Fruit fly (Drosophila melanogaster) whole organism, embryonic: ENCODE data around the gene nAChRalpha7.
A peak's percentile ranks its signal among the peaks of the same experiment; 100 is the strongest.

Experiments used
- CG10147 ChIP-seq: fragments of 200-800 bp; sonication (Bioruptor generic); optimal IDR thresholded peaks from 2 replicates; lab custom pipeline; 2019; ENCODE audit warnings: missing biosample characterization, mild to moderate bottlenecking, missing genetic modification characterization, moderate library complexity
- CG10209 ChIP-seq: fragments of 200-800 bp; sonication (Bioruptor generic); optimal IDR thresholded peaks from 3 replicates; lab custom pipeline; 2017; ENCODE audit warnings: missing biosample characterization, mild to moderate bottlenecking, missing genetic modification characterization, missing genetic modification reagents
- CG1024 ChIP-seq: fragments of 200-800 bp; sonication (Bioruptor generic); IDR thresholded peaks from 2 replicates; pipeline ENCODE4 v1.3.6; 2022; ENCODE audit warnings: missing biosample characterization, missing genetic modification characterization
- CG10431 ChIP-seq: fragments of 200-800 bp; sonication (Bioruptor generic); optimal IDR thresholded peaks from 3 replicates; lab custom pipeline; 2018; ENCODE audit warnings: missing biosample characterization, mild to moderate bottlenecking, missing genetic modification characterization
- CG10543 ChIP-seq: fragments of 200-800 bp; sonication (Bioruptor generic); optimal IDR thresholded peaks from 3 replicates; lab custom pipeline; 2017; ENCODE audit warnings: missing biosample characterization, mild to moderate bottlenecking, missing genetic modification characterization, moderate library complexity
- CG10959 ChIP-seq: fragments of 200-800 bp; sonication (Bioruptor generic); IDR thresholded peaks from 2 replicates; pipeline ENCODE4 v1.3.6; 2022; ENCODE audit warnings: missing biosample characterization, missing genetic modification characterization
- CG10979 ChIP-seq: fragments of 200-800 bp; sonication (Bioruptor generic); optimal IDR thresholded peaks from 2 replicates; lab custom pipeline; 2018; ENCODE audit warnings: missing biosample characterization, mild to moderate bottlenecking, missing genetic modification characterization, moderate library complexity
- CG13424 ChIP-seq: fragments of 200-800 bp; sonication (Bioruptor generic); optimal IDR thresholded peaks from 2 replicates; lab custom pipeline; 2019; ENCODE audit warnings: missing biosample characterization, mild to moderate bottlenecking, missing genetic modification characterization, moderate library complexity
- CG13775 ChIP-seq: fragments of 200-800 bp; sonication (Bioruptor generic); optimal IDR thresholded peaks from 3 replicates; lab custom pipeline; 2017; ENCODE audit warnings: missing biosample characterization, mild to moderate bottlenecking, missing genetic modification characterization
- CG15073 ChIP-seq: fragments of 200-800 bp; sonication (Bioruptor generic); optimal IDR thresholded peaks from 2 replicates; lab custom pipeline; 2016; ENCODE audit warnings: missing biosample characterization, missing genetic modification characterization
- CG17612 ChIP-seq: fragments of 200-800 bp; sonication (Bioruptor generic); IDR thresholded peaks from 2 replicates; pipeline ENCODE4 v1.3.6; 2022; ENCODE audit warnings: missing biosample characterization, missing genetic modification characterization
- CG2116 ChIP-seq: fragments of 200-800 bp; sonication (Bioruptor generic); optimal IDR thresholded peaks from 3 replicates; lab custom pipeline; 2018; ENCODE audit warnings: missing biosample characterization, mild to moderate bottlenecking, missing genetic modification characterization
- CG33213 ChIP-seq: fragments of 200-800 bp; sonication (Bioruptor generic); optimal IDR thresholded peaks from 3 replicates; lab custom pipeline; 2016; ENCODE audit warnings: missing biosample characterization, missing genetic modification characterization
- CG5245 ChIP-seq: fragments of 200-800 bp; sonication (Bioruptor generic); optimal IDR thresholded peaks from 3 replicates; lab custom pipeline; 2016; ENCODE audit warnings: missing biosample characterization, missing genetic modification characterization
- CG6654 ChIP-seq: fragments of 200-800 bp; sonication (Bioruptor generic); optimal IDR thresholded peaks from 2 replicates; lab custom pipeline; 2017; ENCODE audit warnings: missing biosample characterization, mild to moderate bottlenecking, missing genetic modification characterization
- CG8281 ChIP-seq: fragments of 200-800 bp; sonication (Bioruptor generic); optimal IDR thresholded peaks from 2 replicates; lab custom pipeline; 2018; ENCODE audit warnings: missing biosample characterization, mild to moderate bottlenecking, missing genetic modification characterization, moderate library complexity
- CG8388 ChIP-seq: fragments of 200-800 bp; sonication (Bioruptor generic); optimal IDR thresholded peaks from 2 replicates; lab custom pipeline; 2019; ENCODE audit warnings: missing biosample characterization, mild to moderate bottlenecking, missing genetic modification characterization, moderate library complexity
- CG8924 ChIP-seq: fragments of 200-800 bp; optimal IDR thresholded peaks from 3 replicates; lab custom pipeline; 2019; ENCODE audit warnings: missing biosample characterization, mild to moderate bottlenecking, missing genetic modification characterization, moderate library complexity
- Dref ChIP-seq: fragments of 200-800 bp; sonication (Bioruptor generic); IDR thresholded peaks from 2 replicates; pipeline ENCODE4 v1.3.6; 2022; ENCODE audit warnings: missing biosample characterization, missing genetic modification characterization
- Fer3 ChIP-seq: fragments of 200-800 bp; sonication (Bioruptor generic); optimal IDR thresholded peaks from 2 replicates; lab custom pipeline; 2018; ENCODE audit warnings: missing biosample characterization, mild to moderate bottlenecking, missing genetic modification characterization, moderate library complexity
- Hr39 ChIP-seq: fragments of >200 bp; optimal IDR thresholded peaks from 2 replicates; lab custom pipeline; 2017
- Jarid2 ChIP-seq: fragments of 200-800 bp; sonication (Bioruptor generic); optimal IDR thresholded peaks from 3 replicates; lab custom pipeline; 2017; ENCODE audit warnings: mild to moderate bottlenecking, missing biosample characterization, missing genetic modification reagents, missing genetic modification characterization
- Lpt ChIP-seq: fragments of >200 bp; optimal IDR thresholded peaks from 2 replicates; lab custom pipeline; 2018; ENCODE audit warnings: missing biosample characterization, missing genetic modification characterization
- Mad ChIP-seq: fragments of 200-800 bp; sonication (Bioruptor generic); optimal IDR thresholded peaks from 2 replicates; lab custom pipeline; 2016; ENCODE audit warnings: missing biosample characterization, missing genetic modification characterization
- Mrtf ChIP-seq: fragments of 200-800 bp; sonication (Bioruptor generic); IDR thresholded peaks from 3 replicates; pipeline ENCODE4 v1.3.6; 2022; ENCODE audit warnings: missing biosample characterization, missing genetic modification characterization
- Myb ChIP-seq: fragments of 200-800 bp; sonication (Bioruptor generic); optimal IDR thresholded peaks from 2 replicates; lab custom pipeline; 2016; ENCODE audit warnings: missing biosample characterization, missing genetic modification characterization
- NK7.1 ChIP-seq: fragments of 200-800 bp; sonication (Bioruptor generic); optimal IDR thresholded peaks from 3 replicates; lab custom pipeline; 2016; ENCODE audit warnings: missing biosample characterization, missing genetic modification characterization
- Nf-YC ChIP-seq: fragments of 200-800 bp; optimal IDR thresholded peaks from 3 replicates; lab custom pipeline; 2019; ENCODE audit warnings: missing biosample characterization, mild to moderate bottlenecking, missing genetic modification characterization, moderate library complexity
- Sin3A ChIP-seq: fragments of >200 bp; optimal IDR thresholded peaks from 2 replicates; lab custom pipeline; 2018
- Sox102F ChIP-seq: fragments of 200-800 bp; sonication (Bioruptor generic); optimal IDR thresholded peaks from 2 replicates; lab custom pipeline; 2018; ENCODE audit warnings: missing biosample characterization, mild to moderate bottlenecking, missing genetic modification characterization, moderate library complexity
- TFAM ChIP-seq: fragments of 200-800 bp; sonication (Bioruptor generic); optimal IDR thresholded peaks from 2 replicates; lab custom pipeline; 2017; ENCODE audit warnings: missing biosample characterization, missing genetic modification characterization, inconsistent platforms
- Usf ChIP-seq: fragments of 200-800 bp; sonication (Bioruptor generic); optimal IDR thresholded peaks from 2 replicates; lab custom pipeline; 2017; ENCODE audit warnings: missing genotype, missing biosample characterization, missing genetic modification characterization
- ac ChIP-seq: fragments of 200-800 bp; sonication (Bioruptor generic); optimal IDR thresholded peaks from 3 replicates; lab custom pipeline; 2017; ENCODE audit warnings: missing biosample characterization, mild to moderate bottlenecking, missing genetic modification characterization
- cg ChIP-seq: fragments of 200-800 bp; sonication (Bioruptor generic); optimal IDR thresholded peaks from 3 replicates; lab custom pipeline; 2019; ENCODE audit warnings: missing biosample characterization, mild to moderate bottlenecking, missing genetic modification characterization, moderate library complexity
- crol ChIP-seq: fragments of 200-800 bp; sonication (Bioruptor generic); IDR thresholded peaks from 2 replicates; pipeline ENCODE4 v1.3.6; 2022; ENCODE audit warnings: missing biosample characterization, missing genetic modification characterization
- dati ChIP-seq: fragments of 200-800 bp; sonication (Bioruptor generic); IDR thresholded peaks from 2 replicates; pipeline ENCODE4 v1.3.6; 2022; ENCODE audit warnings: missing biosample characterization, missing genetic modification characterization
- emc ChIP-seq: fragments of 200-800 bp; sonication (Bioruptor generic); optimal IDR thresholded peaks from 2 replicates; lab custom pipeline; 2016; ENCODE audit warnings: missing biosample characterization, missing genetic modification characterization
- esg ChIP-seq: fragments of 200-800 bp; sonication (Bioruptor generic); conservative IDR thresholded peaks from 2 replicates; pipeline ENCODE4 v1.3.6; 2022; ENCODE audit warnings: missing biosample characterization, missing genetic modification characterization
- ftz-f1 ChIP-seq: fragments of 200-800 bp; sonication (Bioruptor generic); optimal IDR thresholded peaks from 2 replicates; lab custom pipeline; 2016; ENCODE audit warnings: missing biosample characterization, missing genetic modification characterization
- gfzf ChIP-seq: fragments of 200-800 bp; sonication (Bioruptor generic); optimal IDR thresholded peaks from 2 replicates; lab custom pipeline; 2016; ENCODE audit warnings: missing biosample characterization, mild to moderate bottlenecking, missing genetic modification characterization, moderate library complexity
- hth ChIP-seq: fragments of >200 bp; optimal IDR thresholded peaks from 2 replicates; lab custom pipeline; 2017; ENCODE audit warnings: inconsistent platforms
- kay ChIP-seq: fragments of 200-800 bp; sonication (Bioruptor generic); optimal IDR thresholded peaks from 2 replicates; lab custom pipeline; 2016; ENCODE audit warnings: missing biosample characterization, missing genetic modification characterization
- knrl ChIP-seq: fragments of 200-800 bp; sonication (Bioruptor generic); IDR thresholded peaks from 3 replicates; pipeline ENCODE4 v1.3.6; 2022; ENCODE audit warnings: missing biosample characterization, missing genetic modification characterization; ENCODE audit not compliant: partially characterized antibody
- oc ChIP-seq: fragments of 200-800 bp; sonication (Bioruptor generic); optimal IDR thresholded peaks from 2 replicates; lab custom pipeline; 2018; ENCODE audit warnings: missing biosample characterization, mild to moderate bottlenecking, missing genetic modification characterization, moderate library complexity
- odd ChIP-seq: fragments of 200-800 bp; sonication (Bioruptor generic); optimal IDR thresholded peaks from 2 replicates; lab custom pipeline; 2017; ENCODE audit warnings: missing biosample characterization, mild to moderate bottlenecking, missing genetic modification characterization
- pzg ChIP-seq: fragments of 200-800 bp; sonication (Bioruptor generic); optimal IDR thresholded peaks from 3 replicates; lab custom pipeline; 2018; ENCODE audit warnings: missing biosample characterization, mild to moderate bottlenecking, missing genetic modification characterization, moderate library complexity
- ro ChIP-seq: fragments of 200-800 bp; sonication (Bioruptor generic); IDR thresholded peaks from 2 replicates; pipeline ENCODE4 v1.3.6; 2022; ENCODE audit warnings: missing biosample characterization, missing genetic modification characterization
- sna ChIP-seq: fragments of 200-800 bp; sonication (Bioruptor generic); IDR thresholded peaks from 2 replicates; pipeline ENCODE4 v1.3.6; 2022; ENCODE audit warnings: missing biosample characterization, missing genetic modification characterization; ENCODE audit not compliant: partially characterized antibody
- sqz ChIP-seq: fragments of 200-800 bp; sonication (Bioruptor generic); optimal IDR thresholded peaks from 3 replicates; lab custom pipeline; 2018; ENCODE audit warnings: missing biosample characterization, mild to moderate bottlenecking, missing genetic modification characterization
- unc-4 ChIP-seq: fragments of 200-800 bp; sonication (Bioruptor generic); IDR thresholded peaks from 2 replicates; pipeline ENCODE4 v1.3.6; 2022; ENCODE audit warnings: missing biosample characterization, missing genetic modification characterization; ENCODE audit not compliant: partially characterized antibody
- wek ChIP-seq: fragments of 200-800 bp; sonication (Bioruptor generic); optimal IDR thresholded peaks from 3 replicates; lab custom pipeline; 2018; ENCODE audit warnings: missing biosample characterization, mild to moderate bottlenecking, missing genetic modification characterization, moderate library complexity
- zf30C ChIP-seq: fragments of 200-800 bp; sonication (Bioruptor generic); optimal IDR thresholded peaks from 3 replicates; lab custom pipeline; 2018; ENCODE audit warnings: missing biosample characterization, mild to moderate bottlenecking, missing genetic modification characterization

The nAChRalpha7 gene

DNA sequence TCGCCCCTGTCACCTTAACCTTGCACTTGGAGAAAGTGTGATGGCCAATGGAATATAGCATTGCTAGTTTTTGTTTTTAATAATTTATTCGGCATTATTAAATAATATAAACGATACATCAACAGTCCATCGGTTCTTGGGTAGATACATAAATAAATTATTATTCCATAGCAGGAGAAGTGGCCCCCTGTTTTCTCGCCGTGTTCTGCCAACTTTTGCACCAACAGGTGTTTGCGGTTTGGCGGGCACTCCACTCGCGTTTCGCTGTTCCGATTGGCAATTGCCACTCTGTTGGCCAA is 24.5 kb downstream of the nAChRalpha7 start (continued):
- TF ChIP-seq CG13775 (GFP tag; lab: Kevin White, UChicago) (peak; percentile 83), NK7.1 (no peak), zf30C (GFP tag; lab: Kevin White, UChicago) (peak; percentile 82), TFAM (GFP tag; lab: Kevin White, UChicago) (no peak), CG15073 (GFP tag; lab: Kevin White, UChicago) (peak; percentile 10), CG10979 (tag; lab: Kevin White, UChicago) (peak; percentile 78), CG17612 (GFP tag; lab: Robert Waterston, UW) (peak; percentile 68), crol (GFP tag; lab: Robert Waterston, UW) (peak; percentile 40; the same call in 1 of the 2 replicates), hth (lab: Kevin White, UChicago) (no peak), CG2116 (peak; percentile 17), CG10147 (GFP tag; lab: Kevin White, UChicago) (peak; percentile 79), CG10959 (no peak; the same call in 1 of the 2 replicates), sqz (GFP tag; lab: Kevin White, UChicago) (no peak), ro (no peak), Jarid2 (GFP tag; lab: Kevin White, UChicago) (peak; percentile 64), ac (GFP tag; lab: Kevin White, UChicago) (no peak), CG8924 (tag; lab: Kevin White, UChicago) (peak; percentile 86), CG33213 (peak; percentile 0), Sox102F (peak; percentile 85), unc-4 (GFP tag; lab: Robert Waterston, UW) (no peak), Lpt (GFP tag; lab: Kevin White, UChicago) (no peak), dati (GFP tag; lab: Robert Waterston, UW) (no peak), cg (GFP tag; lab: Kevin White, UChicago) (no peak), wek (GFP tag; lab: Kevin White, UChicago) (peak; percentile 5), oc (tag; lab: Kevin White, UChicago) (peak; percentile 78), CG10543 (GFP tag; lab: Kevin White, UChicago) (peak; percentile 74), gfzf (GFP tag; lab: Kevin White, UChicago) (no peak), kay (GFP tag; lab: Kevin White, UChicago) (no peak), Nf-YC (tag; lab: Kevin White, UChicago) (peak; percentile 56), Myb (peak; percentile 53), CG8281 (tag; lab: Kevin White, UChicago) (peak; percentile 34), pzg (GFP tag; lab: Kevin White, UChicago) (peak; percentile 12), Fer3 (tag; lab: Kevin White, UChicago) (peak; percentile 87), knrl (GFP tag; lab: Robert Waterston, UW) (no peak), CG1024 (peak; percentile 44; the same call in 1 of the 2 replicates), CG10209 (GFP tag; lab: Kevin White, UChicago) (peak; percentile 83), Sin3A (lab: Kevin White, UChicago) (no peak), CG10431 (no peak), Dref (GFP tag; lab: Robert Waterston, UW) (no peak), Mad (GFP tag; lab: Kevin White, UChicago) (peak; percentile 65), emc (peak; percentile 3), Usf (GFP tag; lab: Kevin White, UChicago) (peak; percentile 66), CG13424 (peak; percentile 66), Mrtf (GFP tag; lab: Robert Waterston, UW) (peak; percentile 77), CG6654 (GFP tag; lab: Kevin White, UChicago) (peak; percentile 55), CG8388 (peak; percentile 75), odd (GFP tag; lab: Kevin White, UChicago) (peak; percentile 57), esg (GFP tag; lab: Robert Waterston, UW) (peak; percentile 52), sna (GFP tag; lab: Robert Waterston, UW) (no peak), Hr39 (no peak), CG5245 (GFP tag; lab: Kevin White, UChicago) (peak; percentile 60), ftz-f1 (GFP tag; lab: Kevin White, UChicago) (peak; percentile 77)
